Fruit fly (Drosophila melanogaster) whole organism, embryonic: ENCODE data around the gene CG3078.

ENCODE experiments used
- Awh ChIP-seq: fragments of 200-800 bp; sonication (Bioruptor generic); IDR thresholded peaks from 2 replicates; pipeline ENCODE4, ENCODE4 v1.3.6; 2022; ENCODE audit warnings: missing biosample characterization, missing genetic modification characterization
- Bdp1 ChIP-seq: fragments of 200-800 bp; sonication (Bioruptor generic); optimal IDR thresholded peaks from 3 replicates; lab custom pipeline; 2016; ENCODE audit warnings: missing biosample characterization, missing genetic modification characterization
- CG10565 ChIP-seq: fragments of 200-800 bp; sonication (Bioruptor generic); optimal IDR thresholded peaks from 3 replicates; lab custom pipeline; 2016; ENCODE audit warnings: missing biosample characterization, mild to moderate bottlenecking, missing genetic modification characterization
- CG12942 ChIP-seq: fragments of 200-800 bp; sonication (Bioruptor generic); optimal IDR thresholded peaks from 3 replicates; lab custom pipeline; 2016; ENCODE audit warnings: missing biosample characterization, missing genetic modification characterization
- CG15479 ChIP-seq: fragments of 200-800 bp; sonication (Bioruptor generic); optimal IDR thresholded peaks from 3 replicates; lab custom pipeline; 2019; ENCODE audit warnings: missing biosample characterization, mild to moderate bottlenecking, missing genetic modification characterization, moderate library complexity
- CG15696 ChIP-seq: fragments of 200-800 bp; sonication (Bioruptor generic); optimal IDR thresholded peaks from 2 replicates; lab custom pipeline; 2019; ENCODE audit warnings: missing biosample characterization, mild to moderate bottlenecking, missing genetic modification characterization, moderate library complexity
- CG16815 ChIP-seq: fragments of 200-800 bp; sonication (Bioruptor generic); optimal IDR thresholded peaks from 3 replicates; lab custom pipeline; 2017; ENCODE audit warnings: missing biosample characterization, mild to moderate bottlenecking, missing genetic modification characterization
- CG17361 ChIP-seq: fragments of 200-800 bp; sonication (Bioruptor generic); IDR thresholded peaks from 3 replicates; pipeline ENCODE4 v1.3.6; 2022; ENCODE audit warnings: missing biosample characterization, missing genetic modification characterization
- CG18619 ChIP-seq: fragments of 200-800 bp; sonication (Bioruptor generic); optimal IDR thresholded peaks from 3 replicates; lab custom pipeline; 2017; ENCODE audit warnings: missing biosample characterization, mild to moderate bottlenecking, missing genetic modification characterization
- CG2712 ChIP-seq: fragments of 200-800 bp; optimal IDR thresholded peaks from 3 replicates; lab custom pipeline; 2019; ENCODE audit warnings: missing biosample characterization, mild to moderate bottlenecking, missing genetic modification characterization, moderate library complexity
- CG32532 ChIP-seq: fragments of 200-800 bp; sonication (Bioruptor generic); IDR thresholded peaks from 2 replicates; pipeline ENCODE4 v1.3.6; 2022; ENCODE audit warnings: missing biosample characterization, missing genetic modification characterization
- CG33557 ChIP-seq: fragments of 200-800 bp; sonication (Bioruptor generic); optimal IDR thresholded peaks from 2 replicates; lab custom pipeline; 2019; ENCODE audit warnings: missing biosample characterization, mild to moderate bottlenecking, missing genetic modification characterization, moderate library complexity
- CG6254 ChIP-seq: fragments of 200-800 bp; sonication (Bioruptor generic); optimal IDR thresholded peaks from 3 replicates; lab custom pipeline; 2017; ENCODE audit warnings: mild to moderate bottlenecking, missing biosample characterization, missing genetic modification reagents, missing genetic modification characterization
- CG6791 ChIP-seq: fragments of 200-800 bp; sonication (Bioruptor generic); IDR thresholded peaks from 3 replicates; pipeline ENCODE4 v1.3.6; 2022; ENCODE audit warnings: missing biosample characterization, missing genetic modification characterization; ENCODE audit not compliant: partially characterized antibody
- CG7745 ChIP-seq: fragments of 200-800 bp; sonication (Bioruptor generic); optimal IDR thresholded peaks from 2 replicates; lab custom pipeline; 2018; ENCODE audit warnings: missing biosample characterization, mild to moderate bottlenecking, missing genetic modification characterization, moderate library complexity
- CG7987 ChIP-seq: fragments of 200-800 bp; sonication (Bioruptor generic); optimal IDR thresholded peaks from 2 replicates; lab custom pipeline; 2018; ENCODE audit warnings: missing biosample characterization, mild to moderate bottlenecking, missing genetic modification characterization, moderate library complexity
- CG9817 ChIP-seq: fragments of 200-800 bp; sonication (Bioruptor generic); optimal IDR thresholded peaks from 2 replicates; lab custom pipeline; 2018; ENCODE audit warnings: missing biosample characterization, mild to moderate bottlenecking, missing genetic modification characterization, moderate library complexity
- CHES-1-like ChIP-seq: fragments of 200-800 bp; sonication (Bioruptor generic); optimal IDR thresholded peaks from 2 replicates; lab custom pipeline; 2016; ENCODE audit warnings: missing biosample characterization, missing genetic modification characterization
- CoRest ChIP-seq: fragments of 200-800 bp; sonication (Bioruptor generic); optimal IDR thresholded peaks from 3 replicates; lab custom pipeline; 2018; ENCODE audit warnings: missing biosample characterization, mild to moderate bottlenecking, missing genetic modification characterization, moderate library complexity
- Deaf1 ChIP-seq: fragments of 200-800 bp; optimal IDR thresholded peaks from 3 replicates; lab custom pipeline; 2019; ENCODE audit warnings: missing biosample characterization, mild to moderate bottlenecking, missing genetic modification characterization, moderate library complexity
- Fer1 ChIP-seq: fragments of 200-800 bp; sonication (Bioruptor generic); optimal IDR thresholded peaks from 2 replicates; lab custom pipeline; 2017; ENCODE audit warnings: missing biosample characterization, mild to moderate bottlenecking, missing genetic modification characterization
- Fer2 ChIP-seq: fragments of 200-800 bp; sonication (Bioruptor generic); optimal IDR thresholded peaks from 2 replicates; lab custom pipeline; 2018; ENCODE audit warnings: missing biosample characterization, mild to moderate bottlenecking, missing genetic modification characterization, moderate library complexity
- GATAe ChIP-seq: fragments of 200-800 bp; sonication (Bioruptor generic); conservative IDR thresholded peaks from 2 replicates; pipeline ENCODE4 v1.3.6; 2022; ENCODE audit warnings: missing biosample characterization, missing genetic modification characterization
- HLH54F ChIP-seq: fragments of 200-800 bp; sonication (Bioruptor generic); optimal IDR thresholded peaks from 3 replicates; lab custom pipeline; 2016; ENCODE audit warnings: missing biosample characterization, missing genetic modification characterization
- Lhr ChIP-seq: fragments of 200-800 bp; sonication (Bioruptor generic); optimal IDR thresholded peaks from 3 replicates; lab custom pipeline; 2017; ENCODE audit warnings: mild to moderate bottlenecking, missing biosample characterization, missing genetic modification reagents, missing genetic modification characterization
- MBD-R2 ChIP-seq: fragments of 200-800 bp; sonication (Bioruptor generic); IDR thresholded peaks from 2 replicates; pipeline ENCODE4 v1.3.6; 2022; ENCODE audit warnings: missing biosample characterization, missing genetic modification characterization
- MESR4 ChIP-seq: fragments of 200-800 bp; sonication (Bioruptor generic); optimal IDR thresholded peaks from 2 replicates; lab custom pipeline; 2018; ENCODE audit warnings: missing biosample characterization, mild to moderate bottlenecking, missing genetic modification characterization, moderate library complexity
- MTF-1 ChIP-seq: fragments of 200-800 bp; sonication (Bioruptor generic); optimal IDR thresholded peaks from 2 replicates; lab custom pipeline; 2018; ENCODE audit warnings: missing biosample characterization, mild to moderate bottlenecking, missing genetic modification characterization, borderline replicate concordance
- Spps ChIP-seq: fragments of 200-800 bp; sonication (Bioruptor generic); optimal IDR thresholded peaks from 2 replicates; lab custom pipeline; 2018; ENCODE audit warnings: missing biosample characterization, mild to moderate bottlenecking, missing genetic modification characterization
- Sry-β ChIP-seq: fragments of 200-800 bp; sonication (Bioruptor generic); optimal IDR thresholded peaks from 2 replicates; lab custom pipeline; 2018; ENCODE audit warnings: missing biosample characterization, mild to moderate bottlenecking, missing genetic modification characterization, moderate library complexity
- Sry-δ ChIP-seq: fragments of 200-800 bp; sonication (Bioruptor generic); optimal IDR thresholded peaks from 2 replicates; lab custom pipeline; 2016; ENCODE audit warnings: missing biosample characterization, missing genetic modification characterization
- Vsx1 ChIP-seq: fragments of 200-800 bp; sonication (Bioruptor generic); optimal IDR thresholded peaks from 2 replicates; lab custom pipeline; 2017; ENCODE audit warnings: missing biosample characterization, mild to moderate bottlenecking, missing genetic modification characterization, missing genetic modification reagents
- Xbp1 ChIP-seq: fragments of 200-800 bp; sonication (Bioruptor generic); optimal IDR thresholded peaks from 3 replicates; lab custom pipeline; 2016; ENCODE audit warnings: missing biosample characterization, mild to moderate bottlenecking, missing genetic modification characterization
- ac ChIP-seq: fragments of 200-800 bp; sonication (Bioruptor generic); optimal IDR thresholded peaks from 3 replicates; lab custom pipeline; 2017; ENCODE audit warnings: missing biosample characterization, mild to moderate bottlenecking, missing genetic modification characterization
- bowl ChIP-seq: fragments of 200-800 bp; sonication (Bioruptor generic); IDR thresholded peaks from 2 replicates; pipeline ENCODE4 v1.3.6; 2022; ENCODE audit warnings: missing biosample characterization, missing genetic modification characterization
- crol ChIP-seq: fragments of 200-800 bp; sonication (Bioruptor generic); IDR thresholded peaks from 2 replicates; pipeline ENCODE4 v1.3.6; 2022; ENCODE audit warnings: missing biosample characterization, missing genetic modification characterization
- danr ChIP-seq: fragments of 200-800 bp; sonication (Bioruptor generic); IDR thresholded peaks from 2 replicates; pipeline ENCODE4 v1.3.6; 2022; ENCODE audit warnings: missing biosample characterization, missing genetic modification characterization
- dmrt99B ChIP-seq: fragments of 200-800 bp; sonication (Bioruptor generic); optimal IDR thresholded peaks from 2 replicates; lab custom pipeline; 2018; ENCODE audit warnings: missing biosample characterization, mild to moderate bottlenecking, missing genetic modification characterization, moderate library complexity
- hb ChIP-seq: fragments of 200-800 bp; sonication (Bioruptor generic); IDR thresholded peaks from 3 replicates; pipeline ENCODE4 v1.3.6; 2022; ENCODE audit warnings: missing biosample characterization, missing genetic modification characterization; ENCODE audit not compliant: partially characterized antibody
- ind ChIP-seq: fragments of 200-800 bp; sonication (Bioruptor generic); optimal IDR thresholded peaks from 3 replicates; lab custom pipeline; 2016; ENCODE audit warnings: missing biosample characterization, missing genetic modification characterization
- nom ChIP-seq: fragments of 200-800 bp; sonication (Bioruptor generic); optimal IDR thresholded peaks from 2 replicates; lab custom pipeline; 2017; ENCODE audit warnings: missing biosample characterization, missing genetic modification characterization, mild to moderate bottlenecking, moderate library complexity, missing genetic modification reagents
- pros ChIP-seq: fragments of 200-800 bp; sonication (Bioruptor generic); optimal IDR thresholded peaks from 3 replicates; lab custom pipeline; 2019; ENCODE audit warnings: missing biosample characterization, mild to moderate bottlenecking, missing genetic modification characterization, moderate library complexity
- pzg ChIP-seq: fragments of 200-800 bp; sonication (Bioruptor generic); optimal IDR thresholded peaks from 3 replicates; lab custom pipeline; 2018; ENCODE audit warnings: missing biosample characterization, mild to moderate bottlenecking, missing genetic modification characterization, moderate library complexity
- scrt ChIP-seq: fragments of 200-800 bp; sonication (Bioruptor generic); optimal IDR thresholded peaks from 2 replicates; lab custom pipeline; 2018; ENCODE audit warnings: missing biosample characterization, mild to moderate bottlenecking, missing genetic modification characterization, moderate library complexity
- sna ChIP-seq: fragments of 200-800 bp; sonication (Bioruptor generic); IDR thresholded peaks from 2 replicates; pipeline ENCODE4 v1.3.6; 2022; ENCODE audit warnings: missing biosample characterization, missing genetic modification characterization; ENCODE audit not compliant: partially characterized antibody
- ssp ChIP-seq: fragments of 200-800 bp; sonication (Bioruptor generic); IDR thresholded peaks from 2 replicates; pipeline ENCODE4 v1.3.6; 2022; ENCODE audit warnings: missing biosample characterization, missing genetic modification characterization
- tup ChIP-seq: fragments of 200-800 bp; sonication (Bioruptor generic); optimal IDR thresholded peaks from 2 replicates; lab custom pipeline; 2016; ENCODE audit warnings: missing biosample characterization, mild to moderate bottlenecking, missing genetic modification characterization, moderate library complexity

CG3078 gene

DNA sequence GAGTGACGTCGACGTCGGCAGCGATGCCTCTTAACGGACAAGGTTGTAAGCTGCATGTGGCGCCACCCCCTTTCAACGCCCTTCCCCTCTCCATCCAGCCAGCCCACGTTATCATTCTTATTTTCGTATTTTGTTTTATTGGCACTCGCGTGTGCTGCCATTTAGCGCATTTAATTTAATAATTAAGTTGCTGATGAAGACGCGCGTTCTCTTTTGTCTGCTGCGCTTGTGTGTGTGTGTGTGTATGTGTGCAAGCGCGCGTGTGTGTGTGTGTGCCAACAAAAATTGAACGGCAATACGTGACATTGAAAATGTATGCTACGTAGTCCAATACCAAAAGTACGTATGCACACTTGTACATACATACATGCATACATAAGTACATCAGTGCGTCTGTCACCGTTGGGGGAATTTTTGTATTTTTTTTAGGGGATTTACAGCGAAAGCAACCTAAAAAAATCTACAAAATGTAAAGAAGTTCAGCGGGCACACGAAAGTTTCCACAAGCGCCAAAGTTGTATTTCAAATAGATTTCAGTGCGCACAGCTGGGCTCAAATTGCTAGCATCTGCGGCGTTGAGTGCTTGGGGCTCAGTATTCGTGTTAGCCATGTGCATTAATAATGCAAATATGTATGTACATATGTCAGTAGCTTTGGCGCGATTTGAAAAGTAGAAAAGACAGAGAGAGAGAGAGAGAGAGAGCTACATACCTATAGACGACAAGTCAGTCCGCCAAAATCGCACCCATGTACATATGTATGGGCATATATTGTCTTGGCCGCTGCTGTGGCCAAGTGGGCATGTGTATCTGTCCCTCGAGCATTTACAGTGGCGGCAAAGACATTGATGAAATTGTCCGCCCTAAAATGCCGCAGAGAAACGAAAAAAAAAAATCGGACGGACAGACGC is 42.2 kb upstream of the CG3078 start (continued):
- peak; percentile 43; the same call in 1 of the 2 replicates for TF ChIP-seq MBD-R2 (GFP tag; lab: Robert Waterston, UW)
- peak; percentile 77 for TF ChIP-seq CG9817 (tag; lab: Kevin White, UChicago)
- TF ChIP-seq pzg (GFP tag; lab: Kevin White, UChicago): no peak
- peak; percentile 81 for TF ChIP-seq HLH54F
- peak; percentile 62 for TF ChIP-seq CG33557 (GFP tag; lab: Kevin White, UChicago)
- peak; percentile 77 for TF ChIP-seq CG6254 (GFP tag; lab: Kevin White, UChicago)
- no peak for TF ChIP-seq CG15479 (GFP tag; lab: Kevin White, UChicago)
- TF ChIP-seq bowl (GFP tag; lab: Robert Waterston, UW): peak; percentile 54; the same call in 1 of the 2 replicates
- peak; percentile 79 for TF ChIP-seq CG12942 (GFP tag; lab: Kevin White, UChicago)
- peak; percentile 79 for TF ChIP-seq CG32532
- TF ChIP-seq CG10565 (GFP tag; lab: Kevin White, UChicago): no peak
- no peak for TF ChIP-seq CG7745 (tag; lab: Kevin White, UChicago)
- TF ChIP-seq Xbp1 (GFP tag; lab: Kevin White, UChicago): peak; percentile 77
- TF ChIP-seq Awh: peak; percentile 85
- peak; percentile 84 for TF ChIP-seq CG2712 (tag; lab: Kevin White, UChicago)
- peak; percentile 34 for TF ChIP-seq Deaf1 (tag; lab: Kevin White, UChicago)
- peak; percentile 29 for TF ChIP-seq crol
- peak; percentile 47 for TF ChIP-seq CG15696 (tag; lab: Kevin White, UChicago)
- no peak; the same call in 1 of the 2 replicates for TF ChIP-seq GATAe (GFP tag; lab: Robert Waterston, UW)
- peak; percentile 42 for TF ChIP-seq tup (GFP tag; lab: Kevin White, UChicago)
- TF ChIP-seq CG17361 (GFP tag; lab: Robert Waterston, UW): peak; percentile 89
- peak; percentile 74 for TF ChIP-seq CG18619 (GFP tag; lab: Kevin White, UChicago)
- TF ChIP-seq ac (GFP tag; lab: Kevin White, UChicago): peak; percentile 23
- peak; percentile 88 for TF ChIP-seq CHES-1-like (GFP tag; lab: Kevin White, UChicago)
- TF ChIP-seq CG7987 (GFP tag; lab: Kevin White, UChicago): peak; percentile 52
- peak; percentile 75 for TF ChIP-seq CG16815 (GFP tag; lab: Kevin White, UChicago)
- TF ChIP-seq dmrt99B (tag; lab: Kevin White, UChicago): peak; percentile 91
- TF ChIP-seq Spps (tag; lab: Kevin White, UChicago): peak; percentile 55
- peak; percentile 50 for TF ChIP-seq Vsx1 (GFP tag; lab: Kevin White, UChicago)
- no peak for TF ChIP-seq sna (GFP tag; lab: Robert Waterston, UW)
- peak; percentile 60 for TF ChIP-seq Fer2 (tag; lab: Kevin White, UChicago)
- peak; percentile 52 for TF ChIP-seq Lhr (GFP tag; lab: Kevin White, UChicago)
- peak; percentile 71 for TF ChIP-seq ssp (GFP tag; lab: Robert Waterston, UW)
- peak; percentile 85 for TF ChIP-seq ind
- TF ChIP-seq Bdp1: peak; percentile 71
- TF ChIP-seq Sry-δ: peak; percentile 37
- no peak for TF ChIP-seq hb (GFP tag; lab: Robert Waterston, UW)
- peak; percentile 84 for TF ChIP-seq CoRest
- peak; percentile 57 for TF ChIP-seq MTF-1 (GFP tag; lab: Kevin White, UChicago)
- TF ChIP-seq danr (GFP tag; lab: Robert Waterston, UW): peak; percentile 82
- peak; percentile 80 for TF ChIP-seq Fer1 (GFP tag; lab: Kevin White, UChicago)
- TF ChIP-seq CG6791 (GFP tag; lab: Robert Waterston, UW): no peak
- TF ChIP-seq nom (GFP tag; lab: Kevin White, UChicago): peak; percentile 3
- peak; percentile 11 for TF ChIP-seq MESR4 (GFP tag; lab: Kevin White, UChicago)
- no peak for TF ChIP-seq pros
- TF ChIP-seq Sry-β (GFP tag; lab: Kevin White, UChicago): no peak
- TF ChIP-seq scrt (GFP tag; lab: Kevin White, UChicago): peak; percentile 60
